Fruit fly (Drosophila melanogaster): ENCODE results near the gene Rcc1.

Rcc1 gene

DNA sequence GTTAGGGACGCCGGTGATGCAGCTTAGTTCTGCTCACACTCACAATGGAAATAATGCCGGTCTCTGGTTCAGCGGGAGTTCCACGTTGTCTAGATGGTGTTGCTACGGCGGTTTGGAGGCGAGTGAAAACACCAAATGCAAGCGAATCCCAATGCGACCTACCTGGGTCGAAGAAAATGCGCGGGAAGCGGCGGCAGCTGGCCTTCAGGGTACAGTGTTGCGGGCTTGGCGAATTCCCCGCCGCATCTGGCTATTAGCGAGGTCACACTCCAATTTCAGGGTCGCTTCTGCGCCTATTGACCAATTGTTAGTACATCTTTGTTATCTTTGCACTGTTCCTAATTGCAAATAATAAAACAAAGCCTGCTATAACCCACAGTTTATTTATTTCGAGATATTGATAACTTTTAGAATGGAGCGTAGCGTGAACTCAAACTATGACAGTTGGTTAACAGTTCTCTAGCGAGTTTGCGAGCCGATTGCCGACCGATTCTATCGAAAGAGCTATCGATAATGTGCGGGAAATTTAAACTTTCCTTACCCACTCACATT, at the start of gene Rcc1:
Gene Rcc1, minus strand, starts transcription at position 411 of the 552 bp plus-strand sequence.
- TF ChIP-seq pan (optimal IDR thresholded peaks at IDR 0.05) (no peak), psq (optimal IDR thresholded peaks at IDR 0.05) (no peak), EcR (GFP tag; optimal IDR thresholded peaks at IDR 0.05) (no peak), Dll (optimal IDR thresholded peaks at IDR 0.05) (no peak), CG8478 (optimal IDR thresholded peaks at IDR 0.05) (no peak), usp (GFP tag; optimal IDR thresholded peaks at IDR 0.05) (no peak)

DNA sequence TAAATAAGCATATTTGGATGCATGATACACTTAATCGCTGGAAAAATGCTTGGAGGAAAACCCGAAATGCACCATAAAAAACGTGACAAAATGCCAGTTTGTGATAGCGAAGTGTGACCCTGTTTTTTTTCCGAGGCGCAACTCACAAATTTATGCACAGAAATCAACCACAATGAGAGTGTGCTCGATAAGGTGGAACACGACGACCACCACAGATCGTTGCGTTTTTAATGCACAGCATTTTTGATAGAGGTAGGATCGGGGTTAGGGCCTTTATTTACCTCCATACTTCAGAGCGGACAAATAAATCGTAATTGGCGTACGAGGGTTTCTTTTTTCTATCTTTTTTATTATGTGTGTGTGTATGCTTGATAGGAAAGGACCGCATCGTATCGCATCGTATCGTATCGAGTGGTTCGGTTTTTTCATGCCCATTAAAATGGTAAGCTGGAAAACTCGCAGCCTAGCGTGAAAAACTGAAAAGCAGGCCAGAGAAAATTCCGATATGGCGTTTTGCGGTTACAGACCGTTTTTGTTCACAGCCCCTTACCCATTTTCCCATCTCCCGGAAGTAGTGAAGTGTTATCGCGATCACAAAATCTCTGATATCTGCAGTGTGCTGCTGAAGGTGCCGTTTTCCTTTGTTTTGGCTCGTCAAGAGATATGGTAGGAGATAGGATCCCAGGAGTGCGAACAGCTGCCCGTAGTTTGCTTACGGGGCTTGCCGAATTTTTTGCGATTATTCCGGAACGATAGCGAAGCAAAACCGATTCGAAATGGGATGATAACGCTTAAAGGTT, 48.2 kb upstream of the Rcc1 start:
- no peak for TF ChIP-seq psq (optimal IDR thresholded peaks at IDR 0.05)
- no peak for TF ChIP-seq EcR (GFP tag; optimal IDR thresholded peaks at IDR 0.05)
- no peak for TF ChIP-seq usp (GFP tag; optimal IDR thresholded peaks at IDR 0.05)
- no peak for TF ChIP-seq CG8478 (optimal IDR thresholded peaks at IDR 0.05)
- TF ChIP-seq pan (optimal IDR thresholded peaks at IDR 0.05): no peak
- TF ChIP-seq Dll (optimal IDR thresholded peaks at IDR 0.05): no peak

- no peak for TF ChIP-seq psq (optimal IDR thresholded peaks at IDR 0.05)
- no peak for TF ChIP-seq pan (optimal IDR thresholded peaks at IDR 0.05)
- no peak for TF ChIP-seq Dll (optimal IDR thresholded peaks at IDR 0.05)
- no peak for TF ChIP-seq EcR (GFP tag; optimal IDR thresholded peaks at IDR 0.05)
- no peak for TF ChIP-seq CG8478 (optimal IDR thresholded peaks at IDR 0.05)
- no peak for TF ChIP-seq usp (GFP tag; optimal IDR thresholded peaks at IDR 0.05)
Measured at dm6 chr3L:5980120-5980519, 47.5 kb upstream of the Rcc1 start.

DNA sequence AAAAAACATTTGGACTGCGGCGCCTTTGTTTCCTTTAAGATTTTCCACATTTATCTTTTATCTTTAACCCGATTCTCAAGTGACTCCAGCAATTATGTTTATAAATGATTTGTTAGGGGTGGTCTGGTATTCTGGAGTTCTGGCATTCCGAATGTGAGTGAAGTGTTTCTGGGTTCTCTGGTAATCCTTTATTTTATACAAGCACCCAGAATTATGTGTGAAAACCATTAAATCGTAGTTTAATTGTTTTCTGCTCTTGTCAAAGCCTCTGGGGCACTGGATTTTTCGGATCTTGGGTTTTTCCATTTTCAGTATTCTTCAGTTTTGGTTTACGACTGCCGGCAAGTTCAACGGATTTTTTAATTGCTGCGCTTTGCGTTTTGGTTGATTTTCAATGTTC, 46.9 kb upstream of the Rcc1 start:
- no peak for TF ChIP-seq Dll (optimal IDR thresholded peaks at IDR 0.05)
- TF ChIP-seq EcR (GFP tag; optimal IDR thresholded peaks at IDR 0.05): no peak
- no peak for TF ChIP-seq psq (optimal IDR thresholded peaks at IDR 0.05)
- TF ChIP-seq CG8478 (optimal IDR thresholded peaks at IDR 0.05): no peak
- TF ChIP-seq pan (optimal IDR thresholded peaks at IDR 0.05): no peak
- no peak for TF ChIP-seq usp (GFP tag; optimal IDR thresholded peaks at IDR 0.05)

DNA sequence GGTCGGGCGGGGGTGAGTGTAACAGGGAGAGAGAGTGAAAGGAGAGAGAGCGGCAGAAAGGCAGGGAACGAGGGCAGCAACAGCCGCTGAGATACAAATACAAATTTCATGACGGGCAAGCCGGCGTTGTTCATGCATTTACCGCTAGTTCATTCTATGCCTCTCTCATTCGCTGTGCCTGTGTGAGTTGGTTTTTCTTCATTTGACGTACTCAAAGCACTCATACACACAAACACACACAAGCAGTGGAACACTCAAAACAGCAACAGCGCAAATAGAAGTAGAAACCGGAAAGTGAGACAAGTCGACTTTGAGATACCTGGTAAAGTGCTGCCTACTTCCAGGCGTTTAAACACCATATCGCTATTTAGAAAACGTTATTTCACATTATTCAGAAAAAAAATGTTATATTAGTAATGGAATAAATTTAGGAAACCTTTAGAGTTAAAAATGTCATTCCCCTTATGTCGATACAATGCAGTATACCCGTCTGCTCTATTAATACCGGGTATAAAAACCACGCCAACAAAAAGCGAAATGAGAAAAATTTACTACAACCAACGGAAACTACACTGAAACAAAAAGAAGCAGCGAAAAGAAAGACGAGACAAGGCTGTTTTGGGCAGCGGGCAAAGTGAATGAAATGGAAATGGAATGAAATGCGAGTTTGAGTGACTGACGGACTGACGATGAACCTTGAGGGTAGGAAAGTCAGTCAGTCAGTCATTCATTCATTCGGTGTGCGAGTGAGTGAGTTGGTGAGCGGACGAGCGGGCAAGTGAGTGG, 43.7 kb upstream of the Rcc1 start:
- TF ChIP-seq usp (GFP tag; optimal IDR thresholded peaks at IDR 0.05) (no peak), Dll (optimal IDR thresholded peaks at IDR 0.05) (no peak), psq (optimal IDR thresholded peaks at IDR 0.05) (no peak), EcR (GFP tag; optimal IDR thresholded peaks at IDR 0.05) (no peak), pan (optimal IDR thresholded peaks at IDR 0.05) (no peak), CG8478 (optimal IDR thresholded peaks at IDR 0.05) (no peak)

DNA sequence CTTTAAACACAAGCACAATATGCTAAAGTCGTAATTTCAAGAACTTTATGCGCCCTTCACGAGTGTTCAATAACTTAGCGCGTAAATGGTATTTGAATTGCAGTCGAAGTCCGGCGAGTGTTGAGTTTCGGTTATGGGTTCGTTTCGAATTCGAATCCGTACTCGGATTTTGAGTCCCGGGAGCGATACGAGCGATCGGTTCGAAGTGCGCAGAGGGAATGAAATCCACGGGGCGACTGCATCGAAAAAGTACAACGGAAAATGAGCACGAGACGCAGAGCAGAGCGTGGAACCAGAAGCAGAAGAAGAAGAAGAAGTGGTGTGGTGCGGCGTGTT, 43.2 kb upstream of the Rcc1 start, which contains the start of gene CG10479:
Gene CG10479, minus strand, starts transcription at position 223 of the 336 bp plus-strand sequence.
- TF ChIP-seq pan (optimal IDR thresholded peaks at IDR 0.05) (no peak), psq (optimal IDR thresholded peaks at IDR 0.05) (no peak), EcR (GFP tag; optimal IDR thresholded peaks at IDR 0.05) (no peak), Dll (optimal IDR thresholded peaks at IDR 0.05) (no peak), usp (GFP tag; optimal IDR thresholded peaks at IDR 0.05) (no peak), CG8478 (optimal IDR thresholded peaks at IDR 0.05) (no peak)

DNA sequence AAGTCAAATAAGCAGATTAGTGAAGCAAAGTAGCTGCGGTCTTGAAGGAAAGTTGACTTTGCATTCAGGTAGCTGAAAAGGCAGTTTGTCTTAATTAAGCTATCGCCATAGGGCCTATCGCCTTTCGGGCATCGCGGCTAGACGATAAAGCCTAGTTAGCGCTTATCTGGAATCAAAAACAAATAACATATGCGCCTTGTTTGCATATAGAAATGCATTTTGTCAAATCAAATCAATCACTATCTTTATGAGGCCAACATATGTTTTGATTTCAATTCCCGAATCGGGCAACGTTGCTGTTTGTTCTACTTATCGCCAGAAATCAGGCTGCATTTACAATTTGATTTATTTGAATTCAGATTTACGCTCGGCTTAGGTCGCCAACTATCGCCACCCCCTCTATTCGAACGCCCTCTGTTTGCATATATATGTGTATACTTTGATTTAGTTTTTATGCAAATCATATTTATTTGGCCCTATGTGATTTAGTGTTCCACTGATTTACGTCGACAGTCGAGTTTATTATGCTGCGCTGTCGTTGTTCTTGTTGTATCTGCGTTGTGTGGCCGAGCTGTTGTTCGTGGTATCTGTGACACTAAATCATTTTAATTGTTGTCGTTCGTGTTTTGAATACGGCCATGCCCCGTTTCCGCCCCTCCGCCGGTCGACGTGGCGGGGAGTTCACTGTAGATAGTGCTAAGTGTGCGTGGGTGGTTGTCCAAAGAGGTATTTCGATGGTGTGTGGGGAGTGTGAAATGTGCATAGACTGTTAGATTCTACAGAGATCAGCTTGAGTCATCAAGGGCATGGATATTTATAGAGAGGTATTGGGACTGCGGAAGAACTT, 42.2 kb upstream of the Rcc1 start:
- TF ChIP-seq pan (optimal IDR thresholded peaks at IDR 0.05) (no peak), usp (GFP tag; optimal IDR thresholded peaks at IDR 0.05) (no peak), EcR (GFP tag; optimal IDR thresholded peaks at IDR 0.05) (no peak), CG8478 (optimal IDR thresholded peaks at IDR 0.05) (no peak), psq (optimal IDR thresholded peaks at IDR 0.05) (no peak), Dll (optimal IDR thresholded peaks at IDR 0.05) (no peak)

dm6 chr3L:5971440-5971839, 38.9 kb upstream of the Rcc1 start:
- TF ChIP-seq pan (optimal IDR thresholded peaks at IDR 0.05) (no peak), psq (optimal IDR thresholded peaks at IDR 0.05) (no peak), CG8478 (optimal IDR thresholded peaks at IDR 0.05) (no peak)

dm6 chr3L:5970169-5970568, 37.6 kb upstream of the Rcc1 start:
- no peak for TF ChIP-seq CG8478 (optimal IDR thresholded peaks at IDR 0.05)
- no peak for TF ChIP-seq EcR (GFP tag; optimal IDR thresholded peaks at IDR 0.05)
- TF ChIP-seq usp (GFP tag; optimal IDR thresholded peaks at IDR 0.05): no peak
- no peak for TF ChIP-seq Dll (optimal IDR thresholded peaks at IDR 0.05)
- TF ChIP-seq pan (optimal IDR thresholded peaks at IDR 0.05): no peak
- TF ChIP-seq psq (optimal IDR thresholded peaks at IDR 0.05): no peak

DNA sequence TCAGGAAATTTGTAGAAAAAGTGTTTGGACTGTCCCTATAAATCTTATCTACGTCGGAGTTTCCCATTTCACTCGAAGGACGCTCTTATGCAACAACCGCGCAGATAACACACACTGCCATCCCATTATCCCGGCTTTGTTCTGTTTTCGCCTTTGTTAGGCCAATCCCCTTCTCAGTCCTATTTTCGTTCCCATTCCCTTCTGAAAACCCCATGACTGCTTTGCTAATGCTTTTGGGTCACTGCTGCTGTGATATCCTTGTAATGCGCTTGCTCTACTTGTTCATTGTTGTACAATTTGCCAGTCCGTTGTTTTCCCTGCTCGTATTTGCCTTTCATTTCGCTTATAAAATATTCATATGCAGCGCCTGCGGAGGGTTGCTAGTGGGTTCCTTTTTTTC, 36.5 kb upstream of the Rcc1 start:
- TF ChIP-seq Dll (optimal IDR thresholded peaks at IDR 0.05) (no peak), pan (optimal IDR thresholded peaks at IDR 0.05) (no peak), EcR (GFP tag; optimal IDR thresholded peaks at IDR 0.05) (no peak), usp (GFP tag; optimal IDR thresholded peaks at IDR 0.05) (no peak), CG8478 (optimal IDR thresholded peaks at IDR 0.05) (no peak), psq (optimal IDR thresholded peaks at IDR 0.05) (no peak)

DNA sequence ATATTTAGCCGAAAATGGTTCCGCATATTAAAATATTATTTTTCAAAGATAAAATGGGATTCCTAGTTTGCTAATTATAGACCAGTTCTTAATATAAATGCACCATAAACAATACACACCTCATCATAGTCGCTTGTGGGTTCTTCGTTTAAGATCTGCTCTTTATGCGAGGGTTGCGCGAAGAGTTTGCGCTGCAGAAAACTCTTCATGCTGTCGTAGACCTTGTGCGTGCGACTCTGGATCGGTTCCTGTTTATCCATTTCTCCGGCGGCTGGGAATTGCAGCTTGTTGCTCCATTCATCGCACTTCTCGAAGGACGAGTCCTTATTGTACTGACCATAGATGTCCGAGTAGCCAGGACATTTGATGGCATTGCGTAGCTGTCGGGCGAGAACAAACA, 36.1 kb upstream of the Rcc1 start:
- no peak for TF ChIP-seq Dll (optimal IDR thresholded peaks at IDR 0.05)
